Fruit fly (Drosophila melanogaster): ENCODE measurements around the gene CG8668.

- TF ChIP-seq Sin3A (optimal IDR thresholded peaks at IDR 0.05) (no peak), Myc (optimal IDR thresholded peaks at IDR 0.05) (no peak)
Observed at dm6 chr2L:8103073-8103472, 23.7 kb upstream of the CG8668 start.
